Fruit fly (Drosophila melanogaster): ENCODE data around the gene ppk20.

The ppk20 gene

dm6 chr3R:29651488-29651887 lies 17.2 kb downstream of the ppk20 start:
- TF ChIP-seq CTCF (optimal IDR thresholded peaks at IDR 0.05), result no peak
- TF ChIP-seq CG8478 (optimal IDR thresholded peaks at IDR 0.05), result no peak

dm6 chr3R:29625883-29626282 lies 42.8 kb downstream of the ppk20 start:
- TF ChIP-seq CTCF (optimal IDR thresholded peaks at IDR 0.05) (no peak), CG8478 (optimal IDR thresholded peaks at IDR 0.05) (no peak)

dm6 chr3R:29620712-29621479 lies 47.8 kb downstream of the ppk20 start:
- TF ChIP-seq CTCF (optimal IDR thresholded peaks at IDR 0.05) (no peak), CG8478 (optimal IDR thresholded peaks at IDR 0.05) (no peak)

- TF ChIP-seq CG8478 (optimal IDR thresholded peaks at IDR 0.05) (no peak), CTCF (optimal IDR thresholded peaks at IDR 0.05) (no peak)
Observed at dm6 chr3R:29618515-29619157, 50.0 kb downstream of the ppk20 start, which contains the start of gene CG1907. Gene CG1907, plus strand, starts transcription at chr3R:29619065.

- TF ChIP-seq CG8478 (optimal IDR thresholded peaks at IDR 0.05) (no peak), CTCF (optimal IDR thresholded peaks at IDR 0.05) (no peak)
Observed at dm6 chr3R:29617709-29618212, 50.9 kb downstream of the ppk20 start.

dm6 chr3R:29617197-29617596 lies 51.5 kb downstream of the ppk20 start:
- TF ChIP-seq CTCF (optimal IDR thresholded peaks at IDR 0.05), result no peak
- no peak for TF ChIP-seq CG8478 (optimal IDR thresholded peaks at IDR 0.05)
